Fruit fly (Drosophila melanogaster) whole organism, pupa: ENCODE measurements around the gene Tcs3.

Experiments used
- CG10348 ChIP-seq: fragments of 200-800 bp; sonication (Bioruptor generic); IDR thresholded peaks from 2 replicates; pipeline ENCODE4 v1.3.6; 2022; ENCODE audit warnings: missing biosample characterization, missing genetic modification characterization
- CG12605 ChIP-seq: fragments of 200-800 bp; sonication (Bioruptor generic); IDR thresholded peaks from 2 replicates; pipeline ENCODE4 v1.3.6; 2022; ENCODE audit warnings: missing biosample characterization, missing genetic modification characterization
- CG13204 ChIP-seq: fragments of 200-800 bp; sonication (Bioruptor generic); optimal IDR thresholded peaks from 2 replicates; lab custom pipeline; 2018; ENCODE audit warnings: missing biosample characterization, mild to moderate bottlenecking, missing genetic modification characterization, moderate library complexity
- CG14655 ChIP-seq: fragments of 200-800 bp; sonication (Bioruptor generic); optimal IDR thresholded peaks from 3 replicates; lab custom pipeline; 2017; ENCODE audit warnings: mild to moderate bottlenecking, missing biosample characterization, missing genetic modification reagents, missing genetic modification characterization
- CG15710 ChIP-seq: fragments of 200-800 bp; sonication (Bioruptor generic); optimal IDR thresholded peaks from 2 replicates; lab custom pipeline; 2018; ENCODE audit warnings: missing biosample characterization, mild to moderate bottlenecking, missing genetic modification characterization, moderate library complexity
- CG17806 ChIP-seq: fragments of 200-800 bp; sonication (Bioruptor generic); optimal IDR thresholded peaks from 2 replicates; lab custom pipeline; 2018; ENCODE audit warnings: missing biosample characterization, mild to moderate bottlenecking, missing genetic modification characterization, moderate library complexity
- CG32121 ChIP-seq: fragments of 200-800 bp; sonication (Bioruptor generic); IDR thresholded peaks from 2 replicates; pipeline ENCODE4 v1.3.6; 2022; ENCODE audit warnings: missing biosample characterization, missing genetic modification characterization
- CG34367 ChIP-seq: fragments of 200-800 bp; sonication (Bioruptor generic); optimal IDR thresholded peaks from 2 replicates; lab custom pipeline; 2018; ENCODE audit warnings: missing biosample characterization, mild to moderate bottlenecking, missing genetic modification characterization
- CG4496 ChIP-seq: fragments of 200-800 bp; sonication (Bioruptor generic); IDR thresholded peaks from 3 replicates; pipeline ENCODE4 v1.3.6; 2022; ENCODE audit warnings: missing biosample characterization, missing genetic modification characterization
- CG8159 ChIP-seq: fragments of 200-800 bp; sonication (Bioruptor generic); optimal IDR thresholded peaks from 3 replicates; lab custom pipeline; 2018; ENCODE audit warnings: missing biosample characterization, mild to moderate bottlenecking, missing genetic modification characterization, moderate library complexity
- CG8301 ChIP-seq: fragments of 200-800 bp; sonication (Bioruptor generic); optimal IDR thresholded peaks from 2 replicates; lab custom pipeline; 2018; ENCODE audit warnings: missing biosample characterization, mild to moderate bottlenecking, missing genetic modification characterization
- CG9948 ChIP-seq: fragments of 200-800 bp; sonication (Bioruptor generic); optimal IDR thresholded peaks from 2 replicates; lab custom pipeline; 2018; ENCODE audit warnings: missing biosample characterization, mild to moderate bottlenecking, missing genetic modification characterization, moderate library complexity
- D1 ChIP-seq: fragments of 200-800 bp; sonication (Bioruptor generic); optimal IDR thresholded peaks from 2 replicates; lab custom pipeline; 2018; ENCODE audit warnings: missing biosample characterization, mild to moderate bottlenecking, missing genetic modification characterization, moderate library complexity
- EcR ChIP-seq: fragments of 200-800 bp; sonication (Bioruptor generic); optimal IDR thresholded peaks from 3 replicates; lab custom pipeline; 2019; ENCODE audit warnings: missing biosample characterization, missing genetic modification characterization, mild to moderate bottlenecking, moderate library complexity, missing genetic modification reagents
- Ets98B ChIP-seq: fragments of 200-800 bp; sonication (Bioruptor generic); IDR thresholded peaks from 2 replicates; pipeline ENCODE4 v1.3.6; 2022; ENCODE audit warnings: missing biosample characterization, missing genetic modification characterization
- Pif1A ChIP-seq: fragments of 200-800 bp; sonication (Bioruptor generic); optimal IDR thresholded peaks from 3 replicates; lab custom pipeline; 2016; ENCODE audit warnings: missing biosample characterization, missing genetic modification characterization
- Pif1B ChIP-seq: fragments of 200-800 bp; sonication (Bioruptor generic); optimal IDR thresholded peaks from 3 replicates; lab custom pipeline; 2016; ENCODE audit warnings: missing biosample characterization, missing genetic modification characterization
- Snoo ChIP-seq: fragments of 200-800 bp; sonication (Bioruptor generic); optimal IDR thresholded peaks from 3 replicates; lab custom pipeline; 2017; ENCODE audit warnings: missing biosample characterization, mild to moderate bottlenecking, missing genetic modification characterization, inconsistent platforms
- fd96Ca ChIP-seq: fragments of 200-800 bp; sonication (Bioruptor generic); IDR thresholded peaks from 3 replicates; pipeline ENCODE4 v1.3.6; 2022; ENCODE audit warnings: missing biosample characterization, missing genetic modification characterization
- gl ChIP-seq: fragments of 200-800 bp; sonication (Bioruptor generic); optimal IDR thresholded peaks from 2 replicates; lab custom pipeline; 2018; ENCODE audit warnings: missing biosample characterization, mild to moderate bottlenecking, missing genetic modification characterization
- rn ChIP-seq: fragments of 200-800 bp; sonication (Bioruptor generic); IDR thresholded peaks from 2 replicates; pipeline ENCODE4 v1.3.6; 2022; ENCODE audit warnings: missing biosample characterization, missing genetic modification characterization

Gene Tcs3

dm6 chr3L:16351770-16352429 lies at the start of gene Tcs3, which contains the start of gene Golgin104:
Gene Tcs3 (plus strand): TSS chr3L:16351991.
Gene Golgin104 (minus strand): TSS chr3L:16351951.
- no peak for TF ChIP-seq CG8159
- TF ChIP-seq CG12605, result no peak
- TF ChIP-seq CG8301 (tag; lab: Kevin White, UChicago), result no peak
- no peak for TF ChIP-seq CG14655 (GFP tag; lab: Kevin White, UChicago)
- no peak for TF ChIP-seq CG13204 (GFP tag; lab: Kevin White, UChicago)
- no peak for TF ChIP-seq Ets98B
- no peak for TF ChIP-seq CG4496
- TF ChIP-seq EcR (GFP tag; lab: Kevin White, UChicago), result no peak
- no peak for TF ChIP-seq CG17806
- TF ChIP-seq fd96Ca (GFP tag; lab: Robert Waterston, UW), result no peak; the same call in 2 of the 3 replicates
- no peak for TF ChIP-seq rn (GFP tag; lab: Robert Waterston, UW)
- TF ChIP-seq gl (tag; lab: Kevin White, UChicago), result no peak
- no peak for TF ChIP-seq CG15710
- TF ChIP-seq CG34367, result no peak
- no peak for TF ChIP-seq Pif1B (GFP tag; lab: Kevin White, UChicago)

- no peak for TF ChIP-seq Ets98B
- TF ChIP-seq EcR (GFP tag; lab: Kevin White, UChicago), result no peak
- no peak for TF ChIP-seq CG32121 (GFP tag; lab: Robert Waterston, UW)
- TF ChIP-seq CG17806, result no peak
- no peak for TF ChIP-seq D1 (tag; lab: Kevin White, UChicago)
- TF ChIP-seq CG12605, result no peak
- TF ChIP-seq CG14655 (GFP tag; lab: Kevin White, UChicago), result no peak
- TF ChIP-seq CG8301 (tag; lab: Kevin White, UChicago), result no peak
- TF ChIP-seq CG15710, result no peak
- TF ChIP-seq fd96Ca (GFP tag; lab: Robert Waterston, UW), result no peak
- no peak for TF ChIP-seq Pif1B (GFP tag; lab: Kevin White, UChicago)
- no peak for TF ChIP-seq rn (GFP tag; lab: Robert Waterston, UW)
- no peak for TF ChIP-seq CG10348 (GFP tag; lab: Robert Waterston, UW)
- no peak for TF ChIP-seq Pif1A
- TF ChIP-seq gl (tag; lab: Kevin White, UChicago), result no peak
- TF ChIP-seq Snoo, result no peak
Measured at dm6 chr3L:16303078-16303477, 48.7 kb upstream of the Tcs3 start, which contains the start of gene CG13044. Gene CG13044 (minus strand): TSS chr3L:16303178.

- TF ChIP-seq CG9948 (tag; lab: Kevin White, UChicago), result no peak
- no peak for TF ChIP-seq EcR (GFP tag; lab: Kevin White, UChicago)
- no peak for TF ChIP-seq CG4496
- TF ChIP-seq D1 (tag; lab: Kevin White, UChicago), result no peak
- no peak for TF ChIP-seq CG8301 (tag; lab: Kevin White, UChicago)
- no peak for TF ChIP-seq Pif1B (GFP tag; lab: Kevin White, UChicago)
- TF ChIP-seq Ets98B, result no peak
- TF ChIP-seq Snoo, result no peak
- TF ChIP-seq CG8159, result no peak
- TF ChIP-seq gl (tag; lab: Kevin White, UChicago), result no peak
- no peak for TF ChIP-seq rn (GFP tag; lab: Robert Waterston, UW)
- TF ChIP-seq CG15710, result no peak
- no peak for TF ChIP-seq fd96Ca (GFP tag; lab: Robert Waterston, UW)
- no peak for TF ChIP-seq CG34367
- no peak for TF ChIP-seq CG13204 (GFP tag; lab: Kevin White, UChicago)
- TF ChIP-seq CG14655 (GFP tag; lab: Kevin White, UChicago), result no peak
- TF ChIP-seq Pif1A, result no peak
- no peak for TF ChIP-seq CG17806
- no peak for TF ChIP-seq CG32121 (GFP tag; lab: Robert Waterston, UW)
- no peak for TF ChIP-seq CG12605
Measured at dm6 chr3L:16303982-16304381, 47.8 kb upstream of the Tcs3 start, which contains the start of gene CG43249. Gene CG43249 (plus strand): TSS chr3L:16304282.

dm6 chr3L:16305820-16306650 lies 45.8 kb upstream of the Tcs3 start, which contains the start of the genes CG13043 and CG13063:
Gene CG13043 (minus strand): TSS chr3L:16305870.
Gene CG13063 (plus strand): TSS chr3L:16306600.
- TF ChIP-seq CG8301 (tag; lab: Kevin White, UChicago), result no peak
- no peak for TF ChIP-seq Pif1B (GFP tag; lab: Kevin White, UChicago)
- TF ChIP-seq CG9948 (tag; lab: Kevin White, UChicago), result no peak
- no peak for TF ChIP-seq gl (tag; lab: Kevin White, UChicago)
- no peak for TF ChIP-seq CG4496
- TF ChIP-seq fd96Ca (GFP tag; lab: Robert Waterston, UW), result no peak
- TF ChIP-seq CG15710, result no peak
- no peak for TF ChIP-seq EcR (GFP tag; lab: Kevin White, UChicago)
- no peak for TF ChIP-seq CG34367
- TF ChIP-seq CG12605, result no peak
- no peak for TF ChIP-seq CG32121 (GFP tag; lab: Robert Waterston, UW)
- no peak for TF ChIP-seq Pif1A
- TF ChIP-seq Snoo, result no peak
- no peak for TF ChIP-seq rn (GFP tag; lab: Robert Waterston, UW)
- TF ChIP-seq D1 (tag; lab: Kevin White, UChicago), result no peak
- TF ChIP-seq CG13204 (GFP tag; lab: Kevin White, UChicago), result no peak
- no peak for TF ChIP-seq CG17806
- TF ChIP-seq, all 21 proteins: peak for 0

dm6 chr3L:16308380-16308779 lies 43.4 kb upstream of the Tcs3 start, which contains the start of gene CG13042:
Gene CG13042 (minus strand): TSS chr3L:16308480.
- TF ChIP-seq CG4496 (0 out of 3 replicates have a peak, but pooled peaks have one; percentile 37), CG12605 (no peak)
